Worm (Caenorhabditis elegans) whole organism, mixed stage, embryonic: ENCODE measurements around the gene eat-17.

ENCODE experiments used
- ceh-83 ChIP-seq: fragments of 200-800 bp; sonication (Bioruptor generic); optimal IDR thresholded peaks from 2 replicates; lab custom pipeline; 2018; ENCODE audit warnings: mild to moderate bottlenecking, missing genetic modification characterization, missing compliant biosample characterization
- mep-1 ChIP-seq: fragments of 150-350 bp; optimal IDR thresholded peaks from 2 replicates; lab custom pipeline; 2017; ENCODE audit warnings: missing biosample characterization, missing genetic modification reagents, missing genetic modification characterization, inconsistent platforms
- pha-4 ChIP-seq: fragments of 150-350 bp; optimal IDR thresholded peaks from 2 replicates; lab custom pipeline; 2018; ENCODE audit warnings: missing biosample characterization, missing genetic modification reagents, missing genetic modification characterization
- snpc-4 ChIP-seq: fragments of 150-350 bp; optimal IDR thresholded peaks from 2 replicates; lab custom pipeline; 2014; ENCODE audit warnings: missing biosample characterization, missing genetic modification characterization
- unc-62 ChIP-seq: fragments of 150-350 bp; optimal IDR thresholded peaks from 2 replicates; lab custom pipeline; 2014; ENCODE audit warnings: missing biosample characterization, missing genetic modification reagents, missing genetic modification characterization

DNA sequence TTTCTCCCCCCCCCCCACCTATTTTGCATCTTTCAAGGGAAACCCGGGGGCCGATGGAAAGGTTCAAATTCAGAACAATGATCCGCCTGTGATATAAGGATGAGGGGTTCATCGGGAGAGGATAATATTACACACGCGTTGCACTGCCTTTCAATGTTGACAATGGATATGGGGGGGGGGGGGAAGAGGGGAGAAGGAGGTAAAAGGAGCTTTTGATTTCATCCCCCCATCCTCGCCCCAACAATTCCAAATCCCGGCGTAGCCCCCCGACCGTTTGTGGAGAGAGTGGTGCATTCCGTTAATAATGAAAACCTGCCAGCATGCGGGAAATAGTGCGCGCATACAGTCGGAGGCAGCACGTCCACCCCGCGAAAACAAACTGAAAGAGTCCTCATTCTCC is 30.5 kb upstream of the eat-17 start:
- no peak for TF ChIP-seq unc-62 (GFP tag; lab: Kevin White, UChicago)
- no peak for TF ChIP-seq mep-1
- no peak for TF ChIP-seq snpc-4 (tag; lab: Kevin White, UChicago)
- no peak for TF ChIP-seq ceh-83 (GFP tag; lab: Kevin White, UChicago)
- peak; percentile 37 for TF ChIP-seq pha-4 (tag; lab: Kevin White, UChicago)
